Worm (Caenorhabditis elegans) whole organism, late embryonic: ENCODE data around the gene mca-1.

ENCODE experiments used
- ceh-31 ChIP-seq: sonication (generic microtip); optimal IDR thresholded peaks from 2 replicates; lab custom pipeline; 2016; ENCODE audit warnings: missing genetic modification characterization, missing compliant biosample characterization
- dve-1 ChIP-seq: sonication (generic microtip); optimal IDR thresholded peaks from 2 replicates; lab custom pipeline; 2017; ENCODE audit warnings: antibody characterized with exemption, mild to moderate bottlenecking, missing genetic modification characterization, missing compliant biosample characterization
- elt-4 ChIP-seq: sonication (generic microtip); optimal IDR thresholded peaks from 2 replicates; lab custom pipeline; 2016; ENCODE audit warnings: missing genetic modification characterization, missing compliant biosample characterization
- nfya-1 ChIP-seq: sonication (generic microtip); optimal IDR thresholded peaks from 2 replicates; lab custom pipeline; 2017; ENCODE audit warnings: missing genetic modification characterization, mild to moderate bottlenecking, missing compliant biosample characterization, antibody characterized with exemption, moderate library complexity
- nhr-11 ChIP-seq: fragments of 150-350 bp; optimal IDR thresholded peaks from 2 replicates; lab custom pipeline; 2014; ENCODE audit warnings: missing biosample characterization, missing genetic modification characterization
- pha-4 ChIP-seq: fragments of 150-350 bp; optimal IDR thresholded peaks from 2 replicates; lab custom pipeline; 2018; ENCODE audit warnings: missing biosample characterization, missing genetic modification reagents, missing genetic modification characterization
- pros-1 ChIP-seq: fragments of 150-350 bp; optimal IDR thresholded peaks from 2 replicates; lab custom pipeline; 2014; ENCODE audit warnings: missing biosample characterization, missing genetic modification reagents, missing genetic modification characterization
- sox-4 ChIP-seq: sonication (generic microtip); optimal IDR thresholded peaks from 2 replicates; lab custom pipeline; 2017; ENCODE audit warnings: mild to moderate bottlenecking, missing genetic modification characterization, inconsistent platforms, missing compliant biosample characterization
- unc-55 ChIP-seq: sonication (generic microtip); optimal IDR thresholded peaks from 2 replicates; lab custom pipeline; 2017; ENCODE audit warnings: missing biosample characterization, missing genetic modification reagents, missing genetic modification characterization
- unc-86 ChIP-seq: sonication (generic microtip); optimal IDR thresholded peaks from 2 replicates; lab custom pipeline; 2016; ENCODE audit warnings: missing genetic modification characterization, missing compliant biosample characterization

- TF ChIP-seq pha-4 (tag; lab: Kevin White, UChicago), result no peak
- no peak for TF ChIP-seq pros-1 (tag; lab: Kevin White, UChicago)
- TF ChIP-seq nfya-1 (tag; lab: Kevin White, UChicago), result no peak
- no peak for TF ChIP-seq nhr-11 (tag; lab: Kevin White, UChicago)
- no peak for TF ChIP-seq elt-4 (tag; lab: Kevin White, UChicago)
- TF ChIP-seq unc-55 (GFP tag; lab: Kevin White, UChicago), result no peak
- no peak for TF ChIP-seq unc-86 (tag; lab: Kevin White, UChicago)
- no peak for TF ChIP-seq dve-1
- no peak for TF ChIP-seq ceh-31 (tag; lab: Kevin White, UChicago)
- TF ChIP-seq sox-4 (tag; lab: Kevin White, UChicago), result no peak
Observed at ce11 chrIV:9584352-9584751, 50.4 kb downstream of the mca-1 start.
